Worm (Caenorhabditis elegans): Measurements from ENCODE around the gene nspg-8.

ce11 chrIII:1218221-1218620 lies 36.4 kb downstream of the nspg-8 start:
- TF ChIP-seq ztf-1 (GFP tag; conservative IDR thresholded peaks at IDR 0.05) (no peak), nhr-12 (tag; optimal IDR thresholded peaks at IDR 0.05) (no peak), crh-2 (tag; optimal IDR thresholded peaks at IDR 0.05) (no peak), lin-11 (tag; optimal IDR thresholded peaks at IDR 0.05) (no peak), ama-1 (optimal IDR thresholded peaks at IDR 0.05) (no peak), mdl-1 (tag; optimal IDR thresholded peaks at IDR 0.05) (no peak), unc-55 (GFP tag; optimal IDR thresholded peaks at IDR 0.05) (no peak), lin-39 (tag; optimal IDR thresholded peaks at IDR 0.05) (no peak), fos-1 (tag; optimal IDR thresholded peaks at IDR 0.05) (no peak), zag-1 (tag; optimal IDR thresholded peaks at IDR 0.05) (no peak), unc-39 (tag; optimal IDR thresholded peaks at IDR 0.05) (no peak), elt-1 (tag; optimal IDR thresholded peaks at IDR 0.05) (no peak), egl-27 (tag; optimal IDR thresholded peaks at IDR 0.05) (no peak)

Data from whole organism, L2 larva.